Worm (Caenorhabditis elegans) whole organism, late embryonic: Measurements from ENCODE around the gene ard-1.

Experiments used
- C38D4.7 ChIP-seq: fragments of 200-800 bp; sonication (Bioruptor generic); optimal IDR thresholded peaks from 2 replicates; lab custom pipeline; 2018; ENCODE audit warnings: mild to moderate bottlenecking, missing genetic modification characterization, moderate library complexity, missing compliant biosample characterization
- ceh-2 ChIP-seq: sonication (generic microtip); optimal IDR thresholded peaks from 2 replicates; lab custom pipeline; 2016; ENCODE audit warnings: missing genotype, missing genetic modification characterization, missing compliant biosample characterization
- elt-2 ChIP-seq: sonication (generic microtip); optimal IDR thresholded peaks from 2 replicates; lab custom pipeline; 2016; ENCODE audit warnings: missing genetic modification reagents, missing genetic modification characterization, missing compliant biosample characterization
- ttx-3 ChIP-seq: sonication (generic microtip); optimal IDR thresholded peaks from 2 replicates; lab custom pipeline; 2016; ENCODE audit warnings: missing genetic modification reagents, missing genetic modification characterization, missing compliant biosample characterization

DNA sequence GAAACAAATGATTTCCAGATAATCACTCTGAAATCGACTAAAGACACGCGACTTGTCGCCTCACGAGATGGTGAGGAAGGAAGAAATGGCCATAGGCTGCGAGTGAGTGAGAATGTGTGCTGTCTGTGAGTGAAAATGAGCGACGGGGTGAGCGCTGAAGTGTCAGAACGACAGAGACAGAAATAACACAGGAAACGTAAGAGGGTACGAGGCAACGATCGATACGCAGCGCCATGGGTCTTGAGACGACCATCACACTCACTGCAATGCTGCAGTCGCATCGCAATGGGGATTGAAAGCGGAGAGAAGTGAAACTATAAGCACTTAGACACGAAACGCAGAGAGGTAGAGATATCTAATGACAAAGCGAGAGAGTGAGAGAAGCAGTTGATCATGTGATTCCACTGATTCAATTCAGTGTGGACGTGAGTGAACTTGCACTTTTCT lies 48.3 kb upstream of the ard-1 start:
- TF ChIP-seq C38D4.7 (GFP tag; lab: Kevin White, UChicago) = no peak
- no peak for TF ChIP-seq ttx-3 (tag; lab: Kevin White, UChicago)
- TF ChIP-seq elt-2 (tag; lab: Kevin White, UChicago) = no peak
- peak; percentile 81 for TF ChIP-seq ceh-2 (tag; lab: Kevin White, UChicago)
